Fruit fly (Drosophila melanogaster) whole organism, adult: ENCODE data around the gene Best3.

ENCODE experiments used
- CG11617 ChIP-seq: fragments of 200-800 bp; sonication (Bioruptor generic); optimal IDR thresholded peaks from 2 replicates; lab custom pipeline; 2017; ENCODE audit warnings: mild to moderate bottlenecking, missing biosample characterization, missing genetic modification reagents, missing genetic modification characterization
- CG12768 ChIP-seq: fragments of 200-800 bp; sonication (Bioruptor generic); optimal IDR thresholded peaks from 2 replicates; lab custom pipeline; 2017; ENCODE audit warnings: missing biosample characterization, missing genetic modification characterization, mild to moderate bottlenecking, moderate library complexity, missing genetic modification reagents
- CG14711 ChIP-seq: fragments of 200-800 bp; sonication (Bioruptor generic); optimal IDR thresholded peaks from 2 replicates; lab custom pipeline; 2018; ENCODE audit warnings: missing biosample characterization, mild to moderate bottlenecking, missing genetic modification characterization, moderate library complexity
- CG33017 ChIP-seq: fragments of 200-800 bp; sonication (Bioruptor generic); optimal IDR thresholded peaks from 2 replicates; lab custom pipeline; 2018; ENCODE audit warnings: missing biosample characterization, mild to moderate bottlenecking, missing genetic modification characterization, moderate library complexity
- CG7101 ChIP-seq: fragments of 200-800 bp; sonication (Bioruptor generic); optimal IDR thresholded peaks from 2 replicates; lab custom pipeline; 2018; ENCODE audit warnings: missing biosample characterization, mild to moderate bottlenecking, missing genetic modification characterization, moderate library complexity
- Clk ChIP-seq: fragments of 200-800 bp; sonication (Bioruptor generic); optimal IDR thresholded peaks from 2 replicates; lab custom pipeline; 2017; ENCODE audit warnings: missing biosample characterization, missing genetic modification characterization
- Hr96 ChIP-seq: fragments of 200-800 bp; sonication (Bioruptor generic); optimal IDR thresholded peaks from 2 replicates; lab custom pipeline; 2016; ENCODE audit warnings: missing biosample characterization, missing genetic modification characterization
- Mnt ChIP-seq: fragments of 200-800 bp; sonication (Bioruptor generic); optimal IDR thresholded peaks from 2 replicates; lab custom pipeline; 2016; ENCODE audit warnings: missing biosample characterization, mild to moderate bottlenecking, missing genetic modification characterization
- cic ChIP-seq: fragments of 200-800 bp; sonication (Bioruptor generic); optimal IDR thresholded peaks from 2 replicates; lab custom pipeline; 2017; ENCODE audit warnings: missing biosample characterization, mild to moderate bottlenecking, missing genetic modification characterization, moderate library complexity
- cnc ChIP-seq, 2 experiments: fragments of >200 bp; optimal IDR thresholded peaks; 2 replicates each; lab custom pipeline; 2017
- kay ChIP-seq: fragments of 200-800 bp; sonication (Bioruptor generic); peaks from one replicate; lab custom pipeline; 2016; ENCODE audit warnings: missing biosample characterization, missing genetic modification characterization, borderline replicate concordance
- ovo ChIP-seq: fragments of 200-800 bp; sonication (Bioruptor generic); optimal IDR thresholded peaks from 2 replicates; lab custom pipeline; 2016; ENCODE audit warnings: missing biosample characterization, missing genetic modification characterization
- tj ChIP-seq: fragments of 200-800 bp; sonication (Bioruptor generic); optimal IDR thresholded peaks from 3 replicates; lab custom pipeline; 2017; ENCODE audit warnings: missing biosample characterization, mild to moderate bottlenecking, missing genetic modification characterization, moderate library complexity
- toe ChIP-seq: fragments of 200-800 bp; sonication (Bioruptor generic); optimal IDR thresholded peaks from 2 replicates; lab custom pipeline; 2016; ENCODE audit warnings: missing biosample characterization, missing genetic modification characterization

DNA sequence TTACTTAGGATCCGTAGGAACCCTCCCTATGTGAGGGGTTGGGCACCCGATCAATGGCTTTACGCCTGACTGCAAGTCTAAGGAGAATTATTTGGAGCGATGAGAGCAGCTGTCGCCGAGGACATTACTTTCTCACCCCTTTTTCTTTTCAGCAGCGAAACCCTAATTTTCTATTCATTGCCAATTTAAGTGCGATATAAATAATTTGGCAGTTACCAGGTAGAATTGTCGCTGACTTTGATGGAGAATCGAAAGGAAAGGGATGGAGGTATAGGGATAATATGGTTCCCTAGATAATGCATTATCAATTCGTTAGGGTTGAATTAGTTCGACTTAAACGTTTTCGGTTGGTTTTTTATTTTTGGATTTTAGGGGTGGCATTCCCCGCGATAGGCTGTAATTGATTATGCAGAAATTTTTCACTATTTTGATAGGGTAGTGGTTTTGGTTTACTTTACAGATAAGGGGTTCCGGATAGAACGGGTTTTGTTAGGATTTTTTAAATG lies 13.3 kb downstream of the Best3 start:
- TF ChIP-seq CG14711 (tag; lab: Kevin White, UChicago) (no peak), Mnt (GFP tag; lab: Kevin White, UChicago) (no peak), kay (GFP tag; lab: Kevin White, UChicago) (no peak), toe (GFP tag; lab: Kevin White, UChicago) (no peak), Hr96 (GFP tag; lab: Kevin White, UChicago) (no peak), CG33017 (tag; lab: Kevin White, UChicago) (no peak), CG7101 (no peak), cic (GFP tag; lab: Kevin White, UChicago) (no peak), CG11617 (no peak), ovo (GFP tag; lab: Kevin White, UChicago) (no peak), tj (no peak), CG12768 (GFP tag; lab: Kevin White, UChicago) (no peak), Clk (no peak), cnc (optimal IDR thresholded peaks at IDR 0.05; lab: Kevin White, UChicago) (no peak)
